Fruit fly (Drosophila melanogaster): ENCODE data around the gene pbl.

- TF ChIP-seq CTCF (optimal IDR thresholded peaks at IDR 0.05): peak; percentile 51 to 68
- TF ChIP-seq CG8478 (optimal IDR thresholded peaks at IDR 0.05): no peak
Measured at dm6 chr3L:7941514-7941913, 29.8 kb upstream of the pbl start.

All from S2 (cell line).